Worm (Caenorhabditis elegans) whole organism, L2 larva: ENCODE results near the gene Y53C12A.3.

Experiments used
- C34F6.9 ChIP-seq: fragments of 150-350 bp; optimal IDR thresholded peaks from 2 replicates; lab custom pipeline; 2014; ENCODE audit warnings: missing biosample characterization, missing genetic modification characterization
- F13H6.1 ChIP-seq: sonication (generic microtip); optimal IDR thresholded peaks from 2 replicates; lab custom pipeline; 2016; ENCODE audit warnings: missing genetic modification characterization, missing compliant biosample characterization
- R02D3.7 ChIP-seq: fragments of 150-350 bp; optimal IDR thresholded peaks from 2 replicates; lab custom pipeline; 2014; ENCODE audit warnings: missing biosample characterization, missing genetic modification characterization
- alr-1 ChIP-seq: fragments of 150-350 bp; optimal IDR thresholded peaks from 2 replicates; lab custom pipeline; 2014; ENCODE audit warnings: missing biosample characterization, missing genetic modification characterization
- blmp-1 ChIP-seq: sonication (generic microtip); optimal IDR thresholded peaks from 2 replicates; lab custom pipeline; 2017; ENCODE audit warnings: missing genetic modification characterization, mild to moderate bottlenecking, missing compliant biosample characterization, antibody characterized with exemption, moderate library complexity; ENCODE audit not compliant: insufficient read depth
- ceh-16 ChIP-seq: fragments of 150-350 bp; optimal IDR thresholded peaks from 2 replicates; lab custom pipeline; 2014; ENCODE audit warnings: missing biosample characterization, missing genetic modification characterization
- crh-2 ChIP-seq: sonication (generic microtip); optimal IDR thresholded peaks from 2 replicates; lab custom pipeline; 2017; ENCODE audit warnings: missing biosample characterization, missing genetic modification characterization
- egl-27 ChIP-seq: sonication (generic microtip); optimal IDR thresholded peaks from 3 replicates; lab custom pipeline; 2017; ENCODE audit warnings: missing biosample characterization, missing genetic modification reagents, missing genetic modification characterization
- elt-3 ChIP-seq: sonication (generic microtip); optimal IDR thresholded peaks from 2 replicates; lab custom pipeline; 2017; ENCODE audit warnings: missing biosample characterization, missing genetic modification characterization
- fos-1 ChIP-seq: fragments of 150-350 bp; optimal IDR thresholded peaks from 2 replicates; lab custom pipeline; 2014; ENCODE audit warnings: missing biosample characterization, missing genetic modification characterization
- gmeb-1 ChIP-seq: fragments of 150-350 bp; optimal IDR thresholded peaks from 2 replicates; lab custom pipeline; 2014; ENCODE audit warnings: missing biosample characterization, missing genetic modification characterization
- lin-11 ChIP-seq: fragments of 150-350 bp; sonication (generic microtip); optimal IDR thresholded peaks from 2 replicates; lab custom pipeline; 2014; ENCODE audit warnings: missing biosample characterization, missing genetic modification characterization, inconsistent platforms, mixed read lengths
- lin-13 ChIP-seq: fragments of 150-350 bp; optimal IDR thresholded peaks from 2 replicates; lab custom pipeline; 2014; ENCODE audit warnings: missing biosample characterization, missing genetic modification reagents, missing genetic modification characterization
- lin-39 ChIP-seq: fragments of 150-350 bp; optimal IDR thresholded peaks from 2 replicates; lab custom pipeline; 2014; ENCODE audit warnings: missing biosample characterization, missing genetic modification reagents, missing genetic modification characterization
- lsy-2 ChIP-seq, 2 experiments: fragments of 150-350 bp in 1 of 2; sonication (generic microtip) in 1 of 2; optimal IDR thresholded peaks; 2 replicates each; lab custom pipeline; 2014 to 2017; ENCODE audit warnings: missing biosample characterization in 2 of 2, missing genetic modification characterization in 2 of 2
- mab-5 ChIP-seq: fragments of 150-350 bp; optimal IDR thresholded peaks from 2 replicates; lab custom pipeline; 2014; ENCODE audit warnings: missing biosample characterization, missing genetic modification characterization
- mbf-1 ChIP-seq: sonication (generic microtip); optimal IDR thresholded peaks from 2 replicates; lab custom pipeline; 2017; ENCODE audit warnings: missing biosample characterization, missing genetic modification characterization
- mdl-1 ChIP-seq, 2 experiments: fragments of 150-350 bp in 1 of 2; sonication (generic microtip) in 1 of 2; optimal IDR thresholded peaks; 2 replicates each; lab custom pipeline; 2017; ENCODE audit warnings: missing biosample characterization in 2 of 2, missing genetic modification characterization in 2 of 2
- nhr-11 ChIP-seq: fragments of 150-350 bp; optimal IDR thresholded peaks from 2 replicates; lab custom pipeline; 2014; ENCODE audit warnings: missing biosample characterization, missing genetic modification characterization
- nhr-129 ChIP-seq: fragments of 150-350 bp; optimal IDR thresholded peaks from 2 replicates; lab custom pipeline; 2014; ENCODE audit warnings: missing biosample characterization, missing genetic modification characterization
- nhr-21 ChIP-seq: fragments of 150-350 bp; optimal IDR thresholded peaks from 2 replicates; lab custom pipeline; 2014; ENCODE audit warnings: missing biosample characterization, missing genetic modification characterization
- nhr-25 ChIP-seq: fragments of 150-350 bp; sonication (generic microtip); optimal IDR thresholded peaks from 3 replicates; lab custom pipeline; 2014; ENCODE audit warnings: missing biosample characterization, missing genetic modification characterization
- nhr-6 ChIP-seq: fragments of 150-350 bp; optimal IDR thresholded peaks from 2 replicates; lab custom pipeline; 2014; ENCODE audit warnings: missing biosample characterization, missing genetic modification characterization
- nhr-77 ChIP-seq: fragments of 150-350 bp; optimal IDR thresholded peaks from 2 replicates; lab custom pipeline; 2014; ENCODE audit warnings: missing biosample characterization, missing genetic modification characterization
- peb-1 ChIP-seq: fragments of 150-350 bp; optimal IDR thresholded peaks from 2 replicates; lab custom pipeline; 2014; ENCODE audit warnings: missing biosample characterization, missing genetic modification characterization
- sem-4 ChIP-seq: fragments of 150-350 bp; optimal IDR thresholded peaks from 2 replicates; lab custom pipeline; 2014; ENCODE audit warnings: missing biosample characterization, missing genetic modification reagents, missing genetic modification characterization
- sma-3 ChIP-seq: sonication (generic microtip); optimal IDR thresholded peaks from 2 replicates; lab custom pipeline; 2016; ENCODE audit warnings: missing genetic modification reagents, missing genetic modification characterization, missing compliant biosample characterization
- sma-9 ChIP-seq, 2 experiments: fragments of 150-350 bp in 1 of 2; sonication (generic microtip) in 1 of 2; optimal IDR thresholded peaks; 2 replicates each; lab custom pipeline; 2014 to 2016; ENCODE audit warnings: missing genetic modification characterization in 2 of 2, mild to moderate bottlenecking in 1 of 2, missing biosample characterization in 1 of 2, missing compliant biosample characterization in 1 of 2, missing genetic modification reagents in 1 of 2, moderate library complexity in 1 of 2
- snpc-4 ChIP-seq: fragments of 150-350 bp; optimal IDR thresholded peaks from 2 replicates; lab custom pipeline; 2014; ENCODE audit warnings: missing biosample characterization, missing genetic modification characterization
- unc-39 ChIP-seq: fragments of 150-350 bp; optimal IDR thresholded peaks from 2 replicates; lab custom pipeline; 2014; ENCODE audit warnings: missing biosample characterization, missing genetic modification characterization
- unc-55 ChIP-seq: fragments of 150-350 bp; sonication (generic microtip); optimal IDR thresholded peaks from 3 replicates; lab custom pipeline; 2014; ENCODE audit warnings: missing biosample characterization, missing genetic modification reagents, missing genetic modification characterization
- unc-62 ChIP-seq: fragments of 150-350 bp; optimal IDR thresholded peaks from 2 replicates; lab custom pipeline; 2014; ENCODE audit warnings: missing biosample characterization, missing genetic modification reagents, missing genetic modification characterization
- zag-1 ChIP-seq: fragments of 150-350 bp; optimal IDR thresholded peaks from 2 replicates; lab custom pipeline; 2014; ENCODE audit warnings: missing biosample characterization, missing genetic modification characterization
- ztf-11 ChIP-seq: sonication (generic microtip); optimal IDR thresholded peaks from 2 replicates; lab custom pipeline; 2017; ENCODE audit warnings: missing biosample characterization, missing genetic modification characterization
- ztf-4 ChIP-seq: fragments of 150-350 bp; optimal IDR thresholded peaks from 2 replicates; lab custom pipeline; 2014; ENCODE audit warnings: missing biosample characterization, missing genetic modification characterization

Y53C12A.3 gene

ce11 chrII:9716417-9717039 is 10.5 kb upstream of the Y53C12A.3 start, which contains the start of gene wee-1.3:
TSS of gene wee-1.3 (minus strand) at chrII:9716467.
- TF ChIP-seq ztf-4 (tag; lab: Kevin White, UChicago) (peak; percentile 36), gmeb-1 (tag; lab: Kevin White, UChicago) (peak; percentile 98), egl-27 (tag; lab: Kevin White, UChicago) (peak; percentile 48), mab-5 (tag; lab: Kevin White, UChicago) (peak; percentile 61), fos-1 (peak; percentile 55), nhr-11 (tag; lab: Kevin White, UChicago) (peak; percentile 62), ztf-11 (no peak), lin-13 (GFP tag; lab: Kevin White, UChicago) (peak; percentile 82), mbf-1 (tag; lab: Kevin White, UChicago) (no peak), sem-4 (tag; lab: Kevin White, UChicago) (peak; percentile 60), crh-2 (tag; lab: Kevin White, UChicago) (peak; percentile 86), ceh-16 (tag; lab: Kevin White, UChicago) (no peak), snpc-4 (peak; percentile 69), elt-3 (tag; lab: Kevin White, UChicago) (no peak), nhr-6 (tag; lab: Kevin White, UChicago) (peak; percentile 20), nhr-129 (tag; lab: Kevin White, UChicago) (peak; percentile 83), nhr-25 (peak; percentile 80), F13H6.1 (peak; percentile 64), sma-9 (GFP tag; optimal IDR thresholded peaks at IDR 0.05; lab: Kevin White, UChicago) (peak; percentile 79), sma-9 (tag; optimal IDR thresholded peaks at IDR 0.05; lab: Kevin White, UChicago) (no peak), lin-11 (peak; percentile 65), blmp-1 (peak; percentile 43), R02D3.7 (tag; lab: Kevin White, UChicago) (peak; percentile 16), alr-1 (no peak), lin-39 (tag; lab: Kevin White, UChicago) (no peak), unc-55 (GFP tag; lab: Kevin White, UChicago) (peak; percentile 91), nhr-21 (tag; lab: Kevin White, UChicago) (peak; percentile 63), lsy-2 (tag; optimal IDR thresholded peaks at IDR 0.05; lab: Kevin White, UChicago) (peak; percentile 80 to 94), zag-1 (tag; lab: Kevin White, UChicago) (no peak), peb-1 (tag; lab: Kevin White, UChicago) (no peak), sma-3 (GFP tag; lab: Kevin White, UChicago) (peak; percentile 86), unc-39 (no peak), C34F6.9 (tag; lab: Kevin White, UChicago) (peak; percentile 84), unc-62 (GFP tag; lab: Kevin White, UChicago) (no peak)

ce11 chrII:9713083-9713482 is 7.0 kb upstream of the Y53C12A.3 start:
- TF ChIP-seq nhr-25 (peak; percentile 31), sma-3 (GFP tag; lab: Kevin White, UChicago) (no peak), sma-9 (GFP tag; optimal IDR thresholded peaks at IDR 0.05; lab: Kevin White, UChicago) (peak; percentile 12), sma-9 (tag; optimal IDR thresholded peaks at IDR 0.05; lab: Kevin White, UChicago) (no peak)
- TF ChIP-seq, all 48 proteins: peak for 2

ce11 chrII:9708835-9709299 is 2.8 kb upstream of the Y53C12A.3 start, which contains the start of gene glt-5:
TSS of gene glt-5 (minus strand) at chrII:9708885.
- TF ChIP-seq sma-9 (GFP tag; optimal IDR thresholded peaks at IDR 0.05; lab: Kevin White, UChicago), result peak; percentile 51
- no peak for TF ChIP-seq sma-9 (tag; optimal IDR thresholded peaks at IDR 0.05; lab: Kevin White, UChicago)
- TF ChIP-seq mdl-1 (tag; optimal IDR thresholded peaks at IDR 0.05; lab: Kevin White, UChicago), result no peak

ce11 chrII:9704746-9705145 is 1.3 kb downstream of the Y53C12A.3 start, which contains the start of gene Y53C12A.10:
TSS of gene Y53C12A.10 (minus strand) at chrII:9704846.
- TF ChIP-seq ceh-16 (tag; lab: Kevin White, UChicago) (no peak), R02D3.7 (tag; lab: Kevin White, UChicago) (no peak), nhr-77 (tag; lab: Kevin White, UChicago) (no peak), mdl-1 (tag; optimal IDR thresholded peaks at IDR 0.05; lab: Kevin White, UChicago) (no peak)
